Worm (Caenorhabditis elegans) whole organism, L3 larva: ENCODE data around the gene M163.21.

ENCODE experiments used
- R02D3.7 ChIP-seq: fragments of 150-350 bp; optimal IDR thresholded peaks from 2 replicates; lab custom pipeline; 2014; ENCODE audit warnings: missing biosample characterization, missing genetic modification characterization
- ama-1 ChIP-seq: fragments of 150-350 bp; optimal IDR thresholded peaks from 2 replicates; lab custom pipeline; 2018
- ceh-28 ChIP-seq: fragments of 150-350 bp; optimal IDR thresholded peaks from 2 replicates; lab custom pipeline; 2014; ENCODE audit warnings: missing biosample characterization, missing genetic modification reagents, missing genetic modification characterization
- ceh-82 ChIP-seq: fragments of 150-350 bp; optimal IDR thresholded peaks from 2 replicates; lab custom pipeline; 2014; ENCODE audit warnings: missing biosample characterization, missing genetic modification characterization
- ceh-9 ChIP-seq: sonication (generic microtip); optimal IDR thresholded peaks from 2 replicates; lab custom pipeline; 2018; ENCODE audit warnings: missing biosample characterization, missing genetic modification characterization
- daf-12 ChIP-seq: fragments of 150-350 bp; optimal IDR thresholded peaks from 2 replicates; lab custom pipeline; 2014; ENCODE audit warnings: missing biosample characterization, missing genetic modification reagents, missing genetic modification characterization
- egl-27 ChIP-seq: sonication (generic microtip); optimal IDR thresholded peaks from 4 replicates; lab custom pipeline; 2017; ENCODE audit warnings: missing biosample characterization, missing genetic modification reagents, missing genetic modification characterization
- elt-1 ChIP-seq: fragments of 150-350 bp; optimal IDR thresholded peaks from 2 replicates; lab custom pipeline; 2014; ENCODE audit warnings: missing biosample characterization, missing genetic modification characterization
- elt-2 ChIP-seq: sonication (generic microtip); optimal IDR thresholded peaks from 2 replicates; lab custom pipeline; 2016; ENCODE audit warnings: missing genetic modification reagents, mild to moderate bottlenecking, missing genetic modification characterization, missing compliant biosample characterization
- elt-3 ChIP-seq, 3 experiments: fragments of 150-350 bp in 1 of 3; sonication (generic microtip) in 2 of 3; optimal IDR thresholded peaks; 2 replicates in 2 of 3; 4 replicates in 1 of 3; lab custom pipeline; 2014 to 2017; ENCODE audit warnings: missing biosample characterization in 3 of 3, missing genetic modification characterization in 3 of 3
- eor-1 ChIP-seq, 2 experiments: fragments of 150-350 bp; optimal IDR thresholded peaks; 2 replicates each; lab custom pipeline; 2014 to 2018; ENCODE audit warnings: missing biosample characterization in 2 of 2, missing genetic modification characterization in 2 of 2
- fos-1 ChIP-seq: fragments of 150-350 bp; optimal IDR thresholded peaks from 2 replicates; lab custom pipeline; 2014; ENCODE audit warnings: missing biosample characterization, missing genetic modification characterization
- hmg-11 ChIP-seq: sonication (generic microtip); optimal IDR thresholded peaks from 2 replicates; lab custom pipeline; 2016; ENCODE audit warnings: missing genetic modification characterization, missing compliant biosample characterization
- jun-1 ChIP-seq: fragments of 150-350 bp; optimal IDR thresholded peaks from 2 replicates; lab custom pipeline; 2014; ENCODE audit warnings: missing biosample characterization, missing genetic modification reagents, missing genetic modification characterization
- lin-15B ChIP-seq: fragments of 150-350 bp; optimal IDR thresholded peaks from 2 replicates; lab custom pipeline; 2014; ENCODE audit warnings: missing biosample characterization, missing genetic modification characterization
- lin-39 ChIP-seq: fragments of 150-350 bp; optimal IDR thresholded peaks from 2 replicates; lab custom pipeline; 2018; ENCODE audit warnings: missing biosample characterization, missing genetic modification reagents, missing genetic modification characterization
- lsy-12 ChIP-seq: sonication (generic microtip); optimal IDR thresholded peaks from 2 replicates; lab custom pipeline; 2016; ENCODE audit warnings: mild to moderate bottlenecking, missing genetic modification characterization, missing compliant biosample characterization
- mdl-1 ChIP-seq: fragments of 150-350 bp; optimal IDR thresholded peaks from 2 replicates; lab custom pipeline; 2014; ENCODE audit warnings: missing biosample characterization, missing genetic modification characterization
- nfya-1 ChIP-seq: sonication (generic microtip); optimal IDR thresholded peaks from 2 replicates; lab custom pipeline; 2017; ENCODE audit warnings: missing genetic modification characterization, mild to moderate bottlenecking, missing compliant biosample characterization, antibody characterized with exemption, moderate library complexity; ENCODE audit not compliant: insufficient read depth
- nhr-12 ChIP-seq: fragments of 150-350 bp; optimal IDR thresholded peaks from 2 replicates; lab custom pipeline; 2014; ENCODE audit warnings: missing biosample characterization, missing genetic modification characterization
- nhr-23 ChIP-seq: fragments of 150-350 bp; optimal IDR thresholded peaks from 2 replicates; lab custom pipeline; 2014; ENCODE audit warnings: missing biosample characterization, missing genetic modification reagents, missing genetic modification characterization
- nhr-237 ChIP-seq: fragments of 150-350 bp; optimal IDR thresholded peaks from 2 replicates; lab custom pipeline; 2014; ENCODE audit warnings: missing biosample characterization, missing genetic modification characterization
- nhr-25 ChIP-seq: sonication (generic microtip); optimal IDR thresholded peaks from 2 replicates; lab custom pipeline; 2017; ENCODE audit warnings: missing biosample characterization, missing genetic modification characterization
- nhr-28 ChIP-seq: fragments of 150-350 bp; optimal IDR thresholded peaks from 2 replicates; lab custom pipeline; 2014; ENCODE audit warnings: missing biosample characterization, missing genetic modification characterization
- nhr-43 ChIP-seq: sonication (generic microtip); optimal IDR thresholded peaks from 2 replicates; lab custom pipeline; 2016; ENCODE audit warnings: mild to moderate bottlenecking, missing genetic modification characterization, missing compliant biosample characterization; ENCODE audit not compliant: poor library complexity, severe bottlenecking
- nhr-77 ChIP-seq: fragments of 150-350 bp; optimal IDR thresholded peaks from 2 replicates; lab custom pipeline; 2014; ENCODE audit warnings: missing biosample characterization, missing genetic modification characterization
- pha-4 ChIP-seq: fragments of 150-350 bp; optimal IDR thresholded peaks from 2 replicates; lab custom pipeline; 2014; ENCODE audit warnings: missing biosample characterization, missing genetic modification reagents, missing genetic modification characterization
- pqm-1 ChIP-seq: fragments of 150-350 bp; optimal IDR thresholded peaks from 2 replicates; lab custom pipeline; 2017; ENCODE audit warnings: missing biosample characterization, missing genetic modification characterization, inconsistent platforms
- skn-1 ChIP-seq: fragments of 150-350 bp; optimal IDR thresholded peaks from 2 replicates; lab custom pipeline; 2014; ENCODE audit warnings: missing biosample characterization, missing genetic modification characterization
- snpc-4 ChIP-seq: fragments of 150-350 bp; optimal IDR thresholded peaks from 2 replicates; lab custom pipeline; 2014; ENCODE audit warnings: missing biosample characterization, missing genetic modification characterization
- tbx-2 ChIP-seq: sonication (generic microtip); optimal IDR thresholded peaks from 2 replicates; lab custom pipeline; 2016; ENCODE audit warnings: mild to moderate bottlenecking, missing genetic modification characterization, missing compliant biosample characterization
- unc-39 ChIP-seq: sonication (generic microtip); optimal IDR thresholded peaks from 4 replicates; lab custom pipeline; 2017; ENCODE audit warnings: missing biosample characterization, missing genetic modification characterization
- zag-1 ChIP-seq: fragments of 150-350 bp; optimal IDR thresholded peaks from 2 replicates; lab custom pipeline; 2014; ENCODE audit warnings: missing biosample characterization, missing genetic modification characterization
- ztf-4 ChIP-seq: fragments of 150-350 bp; optimal IDR thresholded peaks from 2 replicates; lab custom pipeline; 2014; ENCODE audit warnings: missing biosample characterization, missing genetic modification characterization

The M163.21 gene

ce11 chrX:14503282-14503681 lies 36.6 kb downstream of the M163.21 start:
- TF ChIP-seq nhr-25 (tag; lab: Kevin White, UChicago), result peak; percentile 74
- peak; percentile 69 for TF ChIP-seq nhr-23 (tag; lab: Kevin White, UChicago)
- peak; percentile 23 for TF ChIP-seq lin-39
- peak; percentile 42 for TF ChIP-seq elt-1 (tag; lab: Kevin White, UChicago)
- peak; percentile 17 for TF ChIP-seq nhr-43 (tag; lab: Kevin White, UChicago)
- no peak for TF ChIP-seq elt-3 (tag; optimal IDR thresholded peaks at IDR 0.05; lab: Kevin White, UChicago)
- no peak for TF ChIP-seq lsy-12 (tag; lab: Kevin White, UChicago)

DNA sequence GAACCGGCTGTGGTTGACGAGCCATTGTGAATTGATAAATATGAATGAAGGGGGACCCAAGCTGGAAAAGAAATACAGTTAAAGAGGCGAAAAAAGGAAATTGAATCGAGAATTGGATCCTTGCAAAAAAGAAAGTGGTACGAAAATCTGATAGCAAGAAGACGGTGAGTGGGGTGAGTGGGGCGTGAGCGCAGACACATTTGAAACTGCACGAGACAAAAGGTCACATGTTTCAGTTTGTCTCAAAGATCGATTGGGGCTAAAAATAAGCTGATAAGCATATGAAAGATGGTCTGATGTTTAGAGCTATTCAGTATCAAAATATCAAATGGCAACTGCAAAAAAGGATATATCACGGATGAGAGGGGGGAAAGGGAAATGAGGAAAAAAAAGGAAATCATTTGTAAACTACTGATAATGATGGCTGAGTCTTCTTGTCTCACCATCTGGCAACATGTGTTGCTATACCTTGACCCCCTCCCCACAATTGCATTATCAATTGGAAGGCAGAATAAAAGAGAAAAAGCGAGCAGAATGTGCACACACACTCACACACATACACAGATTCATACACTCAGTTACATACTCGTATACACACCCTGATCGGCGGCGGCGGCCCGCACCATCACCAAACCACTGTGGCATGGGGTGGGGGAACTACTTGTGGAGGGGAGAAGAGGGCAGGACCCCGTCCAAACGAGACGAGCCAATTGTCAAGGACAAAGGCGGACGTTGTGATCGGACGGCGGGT lies 37.3 kb downstream of the M163.21 start, which contains the start of gene M163.1:
TSS of gene M163.1 (minus strand) at position 25 of the 751 bp plus-strand sequence.
- TF ChIP-seq daf-12 (tag; lab: Kevin White, UChicago), result no peak
- peak; percentile 16 for TF ChIP-seq lin-39
- TF ChIP-seq nhr-28 (tag; lab: Kevin White, UChicago), result no peak
- peak; percentile 45 for TF ChIP-seq elt-2
- TF ChIP-seq pha-4 (tag; lab: Kevin White, UChicago), result no peak
- no peak for TF ChIP-seq fos-1 (tag; lab: Kevin White, UChicago)
- TF ChIP-seq nhr-25 (tag; lab: Kevin White, UChicago), result peak; percentile 55
- TF ChIP-seq skn-1, result no peak
- TF ChIP-seq lsy-12 (tag; lab: Kevin White, UChicago), result no peak
- no peak for TF ChIP-seq R02D3.7
- no peak for TF ChIP-seq eor-1 (tag; optimal IDR thresholded peaks at IDR 0.05; lab: Kevin White, UChicago)
- TF ChIP-seq mdl-1 (tag; lab: Kevin White, UChicago), result peak; percentile 21
- TF ChIP-seq ceh-28 (tag; lab: Kevin White, UChicago), result no peak
- peak; percentile 13 for TF ChIP-seq pqm-1
- TF ChIP-seq nfya-1 (tag; lab: Kevin White, UChicago), result peak; percentile 0

- TF ChIP-seq jun-1 (tag; lab: Kevin White, UChicago) (peak; percentile 34), elt-2 (peak; percentile 87), nhr-23 (tag; lab: Kevin White, UChicago) (no peak), pqm-1 (peak; percentile 40)
Measured at ce11 chrX:14504551-14504902, 37.9 kb downstream of the M163.21 start.

- TF ChIP-seq ama-1 (lab: Kevin White, UChicago) (no peak), hmg-11 (tag; lab: Kevin White, UChicago) (peak; percentile 35), lin-15B (tag; lab: Kevin White, UChicago) (no peak), eor-1 (tag; optimal IDR thresholded peaks at IDR 0.05; lab: Kevin White, UChicago) (no peak), elt-3 (tag; optimal IDR thresholded peaks at IDR 0.05; lab: Kevin White, UChicago) (peak in 2 of 3 experiments; percentile 28 to 70), jun-1 (tag; lab: Kevin White, UChicago) (peak; percentile 66), pha-4 (tag; lab: Kevin White, UChicago) (peak; percentile 94), nhr-77 (tag; lab: Kevin White, UChicago) (peak; percentile 56), pqm-1 (peak; percentile 66), nhr-237 (tag; lab: Kevin White, UChicago) (no peak), tbx-2 (tag; lab: Kevin White, UChicago) (no peak), zag-1 (tag; lab: Kevin White, UChicago) (no peak), snpc-4 (tag; lab: Kevin White, UChicago) (no peak), ztf-4 (no peak), ceh-28 (tag; lab: Kevin White, UChicago) (no peak), ceh-9 (no peak), R02D3.7 (peak; percentile 33), unc-39 (tag; lab: Kevin White, UChicago) (no peak), egl-27 (tag; lab: Kevin White, UChicago) (peak; percentile 50), ceh-82 (tag; lab: Kevin White, UChicago) (no peak), fos-1 (tag; lab: Kevin White, UChicago) (no peak), elt-2 (peak; percentile 94), lsy-12 (tag; lab: Kevin White, UChicago) (no peak), skn-1 (no peak), nhr-12 (tag; lab: Kevin White, UChicago) (no peak), nhr-43 (tag; lab: Kevin White, UChicago) (no peak), mdl-1 (tag; lab: Kevin White, UChicago) (peak; percentile 30)
- TF ChIP-seq, all 47 proteins: peak for 10
Measured at ce11 chrX:14505578-14506353, 39.1 kb downstream of the M163.21 start.
